Worm (Caenorhabditis elegans) whole organism, young adult: Measurements from ENCODE around the gene C09B9.1.
A peak's percentile ranks its signal among the peaks of the same experiment; 100 is the strongest.

Source experiments
- F10E7.11 ChIP-seq: sonication (generic microtip); optimal IDR thresholded peaks from 2 replicates; lab custom pipeline; 2017; ENCODE audit warnings: mild to moderate bottlenecking, missing genetic modification characterization, moderate library complexity, missing compliant biosample characterization
- F22D6.2 ChIP-seq: sonication (generic microtip); optimal IDR thresholded peaks from 2 replicates; lab custom pipeline; 2016; ENCODE audit warnings: mild to moderate bottlenecking, missing genetic modification characterization, missing compliant biosample characterization
- F23B12.7 ChIP-seq: sonication (generic microtip); optimal IDR thresholded peaks from 2 replicates; lab custom pipeline; 2017; ENCODE audit warnings: missing genetic modification characterization, mild to moderate bottlenecking, missing compliant biosample characterization, antibody characterized with exemption, moderate library complexity; ENCODE audit not compliant: insufficient read depth
- F37B4.10 ChIP-seq: fragments of 200-800 bp; sonication (Bioruptor generic); IDR thresholded peaks from 2 replicates; pipeline ENCODE4 v1.3.6; 2022; ENCODE audit warnings: missing genetic modification characterization, missing compliant biosample characterization
- K12H6.12 ChIP-seq: fragments of 200-800 bp; sonication (Bioruptor generic); optimal IDR thresholded peaks from 2 replicates; lab custom pipeline; 2018; ENCODE audit warnings: mild to moderate bottlenecking, missing genetic modification characterization, missing compliant biosample characterization
- T07F8.4 ChIP-seq: sonication (generic microtip); optimal IDR thresholded peaks from 2 replicates; lab custom pipeline; 2016; ENCODE audit warnings: mild to moderate bottlenecking, missing genetic modification characterization, moderate library complexity, missing compliant biosample characterization
- Y56A3A.18 ChIP-seq: fragments of 200-800 bp; sonication (Bioruptor generic); IDR thresholded peaks from 2 replicates; pipeline ENCODE4 v1.3.6; 2022; ENCODE audit warnings: missing genetic modification reagents, missing genetic modification characterization, missing compliant biosample characterization
- Y67H2A.10 ChIP-seq: fragments of 200-800 bp; sonication (Bioruptor generic); conservative IDR thresholded peaks from 2 replicates; pipeline ENCODE4 v1.3.6; 2022; ENCODE audit warnings: missing genetic modification reagents, missing genetic modification characterization, missing compliant biosample characterization
- aptf-2 ChIP-seq: fragments of 200-800 bp; sonication (Bioruptor generic); conservative IDR thresholded peaks from 2 replicates; pipeline ENCODE4 v1.3.6; 2022; ENCODE audit warnings: missing genetic modification reagents, missing genetic modification characterization, missing compliant biosample characterization
- attf-3 ChIP-seq: fragments of 200-800 bp; sonication (Bioruptor generic); conservative IDR thresholded peaks from 2 replicates; pipeline ENCODE4 v1.3.6; 2022; ENCODE audit warnings: missing genetic modification reagents, missing genetic modification characterization, missing compliant biosample characterization
- attf-5 ChIP-seq: fragments of 200-800 bp; sonication (Bioruptor generic); optimal IDR thresholded peaks from 2 replicates; lab custom pipeline; 2018; ENCODE audit warnings: mild to moderate bottlenecking, missing genetic modification characterization, missing compliant biosample characterization
- ccch-3 ChIP-seq: fragments of 200-800 bp; sonication (Bioruptor generic); optimal IDR thresholded peaks from 2 replicates; lab custom pipeline; 2018; ENCODE audit warnings: mild to moderate bottlenecking, missing genetic modification characterization, missing compliant biosample characterization
- cebp-1 ChIP-seq, 2 experiments: fragments of 200-800 bp in 1 of 2; sonication (Bioruptor generic) in 1 of 2; sonication (generic microtip) in 1 of 2; IDR thresholded peaks in 1 of 2; optimal IDR thresholded peaks in 1 of 2; 2 replicates each; pipeline versions ENCODE4 v1.3.6 to Lab custom; 2017 to 2022; ENCODE audit warnings: missing compliant biosample characterization in 2 of 2, missing genetic modification characterization in 2 of 2, mild to moderate bottlenecking in 1 of 2, missing genetic modification reagents in 1 of 2, moderate library complexity in 1 of 2
- ceh-100 ChIP-seq: fragments of 200-800 bp; sonication (Bioruptor generic); IDR thresholded peaks from 2 replicates; pipeline ENCODE4 v1.3.6; 2022; ENCODE audit warnings: missing genetic modification reagents, missing genetic modification characterization, missing compliant biosample characterization
- ceh-27 ChIP-seq: fragments of 200-800 bp; sonication (Bioruptor generic); optimal IDR thresholded peaks from 2 replicates; lab custom pipeline; 2018; ENCODE audit warnings: mild to moderate bottlenecking, missing genetic modification characterization, moderate library complexity, missing compliant biosample characterization
- dpl-1 ChIP-seq: fragments of 150-350 bp; optimal IDR thresholded peaks from 2 replicates; lab custom pipeline; 2014; ENCODE audit warnings: missing biosample characterization, missing genetic modification reagents, missing genetic modification characterization
- efl-1 ChIP-seq: fragments of 150-350 bp; optimal IDR thresholded peaks from 2 replicates; lab custom pipeline; 2014; ENCODE audit warnings: missing biosample characterization, missing genetic modification reagents, missing genetic modification characterization
- egl-44 ChIP-seq: fragments of 200-800 bp; sonication (Bioruptor generic); IDR thresholded peaks from 2 replicates; pipeline ENCODE4 v1.3.6; 2022; ENCODE audit warnings: missing genetic modification reagents, missing genetic modification characterization, missing compliant biosample characterization
- ets-4 ChIP-seq: fragments of 200-800 bp; sonication (Bioruptor generic); optimal IDR thresholded peaks from 2 replicates; lab custom pipeline; 2018; ENCODE audit warnings: mild to moderate bottlenecking, missing genetic modification characterization, missing compliant biosample characterization
- fkh-3 ChIP-seq: sonication (generic microtip); optimal IDR thresholded peaks from 2 replicates; lab custom pipeline; 2016; ENCODE audit warnings: mild to moderate bottlenecking, missing genetic modification characterization, missing compliant biosample characterization
- him-1 ChIP-seq: sonication (generic microtip); optimal IDR thresholded peaks from 2 replicates; lab custom pipeline; 2016; ENCODE audit warnings: missing genotype, missing genetic modification reagents, missing genetic modification characterization, missing compliant biosample characterization
- hmg-20 ChIP-seq: fragments of 200-800 bp; sonication (Bioruptor generic); IDR thresholded peaks from 2 replicates; pipeline ENCODE4 v1.3.6; 2022; ENCODE audit warnings: missing genetic modification reagents, missing genetic modification characterization, missing compliant biosample characterization
- let-607 ChIP-seq, 2 experiments: fragments of 200-800 bp in 1 of 2; sonication (Bioruptor generic) in 1 of 2; sonication (generic microtip) in 1 of 2; optimal IDR thresholded peaks; 2 replicates each; lab custom pipeline; 2016 to 2018; ENCODE audit warnings: mild to moderate bottlenecking in 2 of 2, missing compliant biosample characterization in 2 of 2, missing genetic modification characterization in 2 of 2, moderate library complexity in 2 of 2, missing genotype in 1 of 2
- lin-35 ChIP-seq, 3 experiments: fragments of 150-350 bp in 2 of 3; sonication (generic microtip) in 1 of 3; optimal IDR thresholded peaks; 2 replicates each; lab custom pipeline; 2014 to 2018; ENCODE audit warnings: missing biosample characterization in 3 of 3, missing genetic modification characterization in 3 of 3, missing genetic modification reagents in 3 of 3
- lir-1 ChIP-seq: fragments of 200-800 bp; sonication (Bioruptor generic); conservative IDR thresholded peaks from 2 replicates; pipeline ENCODE4 v1.3.6; 2022; ENCODE audit warnings: missing genetic modification reagents, missing genetic modification characterization, missing compliant biosample characterization
- lsl-1 ChIP-seq: fragments of 200-800 bp; sonication (Bioruptor generic); optimal IDR thresholded peaks from 2 replicates; lab custom pipeline; 2018; ENCODE audit warnings: mild to moderate bottlenecking, missing genetic modification characterization, moderate library complexity, missing compliant biosample characterization
- madf-10 ChIP-seq: sonication (generic microtip); optimal IDR thresholded peaks from 2 replicates; lab custom pipeline; 2016; ENCODE audit warnings: mild to moderate bottlenecking, missing genetic modification characterization, missing compliant biosample characterization
- madf-3 ChIP-seq: fragments of 200-800 bp; sonication (Bioruptor generic); IDR thresholded peaks from 2 replicates; pipeline ENCODE4 v1.3.6; 2022; ENCODE audit warnings: missing genetic modification reagents, missing genetic modification characterization, missing compliant biosample characterization
- madf-6 ChIP-seq: fragments of 200-800 bp; sonication (Bioruptor generic); IDR thresholded peaks from 2 replicates; pipeline ENCODE4 v1.3.6; 2022; ENCODE audit warnings: missing genetic modification reagents, missing genetic modification characterization, missing compliant biosample characterization
- mcd-1 ChIP-seq: fragments of 200-800 bp; sonication (Bioruptor generic); IDR thresholded peaks from 2 replicates; pipeline ENCODE4 v1.3.6; 2022; ENCODE audit warnings: missing genetic modification reagents, missing genetic modification characterization, missing compliant biosample characterization
- mel-28 ChIP-seq: sonication (generic microtip); optimal IDR thresholded peaks from 2 replicates; lab custom pipeline; 2016; ENCODE audit warnings: borderline replicate concordance, mild to moderate bottlenecking, missing genetic modification characterization, missing compliant biosample characterization
- mes-4 ChIP-seq: sonication (generic microtip); optimal IDR thresholded peaks from 2 replicates; lab custom pipeline; 2016; ENCODE audit warnings: missing genotype, missing genetic modification characterization, missing compliant biosample characterization
- nfya-2 ChIP-seq: fragments of 200-800 bp; sonication (Bioruptor generic); IDR thresholded peaks from 2 replicates; pipeline ENCODE4 v1.3.6; 2022; ENCODE audit warnings: missing genetic modification reagents, missing genetic modification characterization, missing compliant biosample characterization
- nhr-120 ChIP-seq: fragments of 200-800 bp; sonication (Bioruptor generic); IDR thresholded peaks from 2 replicates; pipeline ENCODE4 v1.3.6; 2022; ENCODE audit warnings: missing genetic modification characterization, missing compliant biosample characterization
- nhr-80 ChIP-seq: sonication (generic microtip); optimal IDR thresholded peaks from 2 replicates; lab custom pipeline; 2016; ENCODE audit warnings: missing genetic modification characterization, missing compliant biosample characterization
- pbrm-1 ChIP-seq: fragments of 200-800 bp; sonication (Bioruptor generic); IDR thresholded peaks from 2 replicates; pipeline ENCODE4 v1.3.6; 2022; ENCODE audit warnings: missing genetic modification reagents, missing genetic modification characterization, missing compliant biosample characterization
- rcor-1 ChIP-seq: fragments of 200-800 bp; sonication (Bioruptor generic); IDR thresholded peaks from 2 replicates; pipeline ENCODE4 v1.3.6; 2022; ENCODE audit warnings: missing genetic modification reagents, missing genetic modification characterization, missing compliant biosample characterization
- snpc-3.4 ChIP-seq: sonication (generic microtip); optimal IDR thresholded peaks from 2 replicates; lab custom pipeline; 2017; ENCODE audit warnings: missing genetic modification characterization, mild to moderate bottlenecking, missing compliant biosample characterization, antibody characterized with exemption, moderate library complexity, missing genotype, missing genetic modification reagents
- somi-1 ChIP-seq: fragments of 200-800 bp; sonication (Bioruptor generic); optimal IDR thresholded peaks from 2 replicates; lab custom pipeline; 2018; ENCODE audit warnings: mild to moderate bottlenecking, missing genetic modification characterization, missing compliant biosample characterization
- tbp1 ChIP-seq: fragments of 200-800 bp; sonication (Bioruptor generic); optimal IDR thresholded peaks from 2 replicates; lab custom pipeline; 2018; ENCODE audit warnings: mild to moderate bottlenecking, missing genetic modification characterization, missing compliant biosample characterization
- tbx-9 ChIP-seq: sonication (generic microtip); optimal IDR thresholded peaks from 2 replicates; lab custom pipeline; 2016; ENCODE audit warnings: borderline replicate concordance, missing genetic modification characterization, inconsistent platforms, missing compliant biosample characterization
- unc-62 ChIP-seq: fragments of 150-350 bp; optimal IDR thresholded peaks from 2 replicates; lab custom pipeline; 2014; ENCODE audit warnings: missing biosample characterization, missing genetic modification reagents, missing genetic modification characterization
- xnd-1 ChIP-seq: sonication (generic microtip); optimal IDR thresholded peaks from 2 replicates; lab custom pipeline; 2016; ENCODE audit warnings: missing genotype, missing genetic modification reagents, missing genetic modification characterization, missing compliant biosample characterization
- ztf-18 ChIP-seq: sonication (generic microtip); optimal IDR thresholded peaks from 2 replicates; lab custom pipeline; 2016; ENCODE audit warnings: missing genotype, mild to moderate bottlenecking, missing genetic modification characterization, missing compliant biosample characterization
- ztf-22 ChIP-seq: fragments of 200-800 bp; sonication (Bioruptor generic); optimal IDR thresholded peaks from 2 replicates; lab custom pipeline; 2018; ENCODE audit warnings: mild to moderate bottlenecking, missing genetic modification characterization, moderate library complexity, missing compliant biosample characterization
- ztf-3 ChIP-seq: fragments of 200-800 bp; sonication (Bioruptor generic); optimal IDR thresholded peaks from 2 replicates; lab custom pipeline; 2018; ENCODE audit warnings: mild to moderate bottlenecking, missing genetic modification characterization, missing compliant biosample characterization

Gene C09B9.1

DNA sequence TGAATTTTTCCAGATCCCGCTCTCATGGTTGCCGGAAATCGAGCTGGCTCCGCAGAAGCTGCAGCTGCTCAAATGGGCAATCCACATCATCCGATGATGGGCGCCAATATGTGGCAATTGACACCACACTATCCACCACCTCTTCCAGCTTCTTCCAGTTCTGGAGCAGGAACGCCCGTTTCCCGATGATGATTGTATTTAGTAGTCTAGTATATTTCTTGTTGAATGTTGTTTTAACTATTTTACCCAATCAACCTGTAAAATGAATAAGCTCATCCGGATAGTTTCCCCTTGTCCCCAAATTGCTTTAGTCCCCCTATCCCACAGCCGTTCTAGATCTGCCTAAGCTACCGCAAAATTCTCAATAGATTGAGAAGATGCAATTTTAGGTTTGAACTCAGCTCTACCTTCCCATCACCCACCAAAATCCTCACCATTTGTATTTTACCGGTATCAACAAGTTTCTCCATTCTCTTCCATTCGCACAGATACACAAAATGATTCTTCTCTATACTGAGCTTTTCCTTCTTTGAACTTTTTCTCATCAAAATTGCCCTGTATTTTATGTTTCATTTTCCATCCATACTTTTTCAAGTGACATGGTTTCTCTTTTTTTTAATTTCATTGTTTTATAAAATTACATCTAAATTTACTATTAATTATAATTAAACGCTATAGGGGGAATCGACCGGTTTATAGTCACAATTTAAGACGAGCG is 48.8 kb downstream of the C09B9.1 start (continued):
- TF ChIP-seq F10E7.11 (tag; lab: Kevin White, UChicago) (no peak), ets-4 (no peak), aptf-2 (no peak), Y56A3A.18 (GFP tag; lab: Robert Waterston, UW) (peak; percentile 16; the same call in 1 of the 2 replicates), lsl-1 (GFP tag; lab: Kevin White, UChicago) (no peak), ztf-3 (GFP tag; lab: Kevin White, UChicago) (no peak), attf-5 (GFP tag; lab: Kevin White, UChicago) (no peak), tbp1 (GFP tag; lab: Kevin White, UChicago) (no peak), lir-1 (GFP tag; lab: Robert Waterston, UW) (no peak), T07F8.4 (no peak), madf-6 (GFP tag; lab: Robert Waterston, UW) (no peak), nfya-2 (no peak), nhr-80 (tag; lab: Kevin White, UChicago) (no peak), F23B12.7 (tag; lab: Kevin White, UChicago) (no peak), egl-44 (GFP tag; lab: Robert Waterston, UW) (no peak), attf-3 (GFP tag; lab: Robert Waterston, UW) (no peak), mcd-1 (no peak), nhr-120 (GFP tag; lab: Robert Waterston, UW) (no peak)

DNA sequence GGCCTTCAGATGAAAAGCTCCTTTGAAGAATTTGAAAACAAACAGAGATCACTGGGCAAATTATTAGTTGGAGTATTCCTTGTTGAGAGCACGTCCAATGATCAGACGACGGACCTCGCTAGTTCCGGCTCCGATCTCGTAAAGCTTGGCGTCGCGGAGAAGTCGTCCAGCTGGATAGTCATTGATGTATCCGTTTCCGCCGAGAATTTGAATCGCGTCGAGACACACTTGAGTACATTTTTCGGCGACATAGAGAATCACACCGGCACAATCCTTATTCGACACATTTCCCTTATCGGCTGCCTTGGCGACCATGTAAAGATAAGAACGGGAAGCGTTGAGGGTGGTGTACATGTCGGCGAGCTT is 49.4 kb downstream of the C09B9.1 start:
- TF ChIP-seq mes-4 (tag; lab: Kevin White, UChicago) (no peak), xnd-1 (no peak), F37B4.10 (0 out of 2 replicates have a peak, but pooled peaks have one; percentile 35), ztf-18 (tag; lab: Kevin White, UChicago) (no peak), fkh-3 (tag; lab: Kevin White, UChicago) (peak; percentile 58), ceh-100 (0 out of 2 replicates have a peak, but pooled peaks have one; percentile 12), unc-62 (GFP tag; lab: Kevin White, UChicago) (no peak), Y67H2A.10 (no peak), lin-35 (GFP tag; optimal IDR thresholded peaks at IDR 0.05; lab: Kevin White, UChicago) (no peak), pbrm-1 (no peak), snpc-3.4 (no peak), ccch-3 (GFP tag; lab: Kevin White, UChicago) (no peak), K12H6.12 (tag; lab: Kevin White, UChicago) (no peak), let-607 (tag; optimal IDR thresholded peaks at IDR 0.05; lab: Kevin White, UChicago) (no peak), cebp-1 (GFP tag; IDR thresholded peaks at IDR 0.05; lab: Robert Waterston, UW) (no peak), cebp-1 (tag; optimal IDR thresholded peaks at IDR 0.05; lab: Kevin White, UChicago) (no peak), efl-1 (no peak), F22D6.2 (no peak), nfya-2 (no peak), somi-1 (GFP tag; lab: Kevin White, UChicago) (no peak), dpl-1 (GFP tag; lab: Kevin White, UChicago) (no peak), ceh-27 (GFP tag; lab: Kevin White, UChicago) (no peak), him-1 (tag; lab: Kevin White, UChicago) (no peak), ztf-22 (GFP tag; lab: Kevin White, UChicago) (no peak), madf-3 (0 out of 2 replicates have a peak, but pooled peaks have one; percentile 53), mel-28 (no peak), madf-10 (tag; lab: Kevin White, UChicago) (no peak), hmg-20 (GFP tag; lab: Robert Waterston, UW) (no peak), rcor-1 (GFP tag; lab: Robert Waterston, UW) (no peak), tbx-9 (no peak)
